Worm (Caenorhabditis elegans): ENCODE measurements around the gene C12D12.1.

The C12D12.1 gene

ce11 chrX:3498953-3499352 lies at the start of gene C12D12.1:
Gene C12D12.1 (plus strand): TSS chrX:3499253.
- TF ChIP-seq aly-1 (tag; optimal IDR thresholded peaks at IDR 0.05) = no peak
- no peak for TF ChIP-seq ama-1 (optimal IDR thresholded peaks at IDR 0.05)
- TF ChIP-seq F13C5.2 (tag; optimal IDR thresholded peaks at IDR 0.05) = no peak
- TF ChIP-seq B0310.2 (tag; optimal IDR thresholded peaks at IDR 0.05) = no peak
- TF ChIP-seq tbx-37 (GFP tag; conservative IDR thresholded peaks at IDR 0.05) = no peak

- TF ChIP-seq hmg-4 (GFP tag; optimal IDR thresholded peaks at IDR 0.05) (no peak), hmbx-1 (tag; optimal IDR thresholded peaks at IDR 0.05) (no peak), F13C5.2 (tag; optimal IDR thresholded peaks at IDR 0.05) (no peak), flt-1 (GFP tag; IDR thresholded peaks at IDR 0.05) (no peak), hnd-1 (tag; optimal IDR thresholded peaks at IDR 0.05) (no peak), aly-1 (tag; optimal IDR thresholded peaks at IDR 0.05) (no peak), pes-1 (GFP tag; IDR thresholded peaks at IDR 0.05) (no peak), ama-1 (optimal IDR thresholded peaks at IDR 0.05) (no peak), sea-1 (GFP tag; conservative IDR thresholded peaks at IDR 0.05) (no peak), scrt-1 (GFP tag; IDR thresholded peaks at IDR 0.05) (no peak), tbx-37 (GFP tag; conservative IDR thresholded peaks at IDR 0.05) (no peak), ceh-36 (tag; optimal IDR thresholded peaks at IDR 0.05) (no peak), B0310.2 (tag; optimal IDR thresholded peaks at IDR 0.05) (no peak), ets-7 (tag; optimal IDR thresholded peaks at IDR 0.05) (no peak), ceh-13 (GFP tag; optimal IDR thresholded peaks at IDR 0.05) (no peak), tbx-11 (GFP tag; IDR thresholded peaks at IDR 0.05) (no peak), tra-4 (tag; optimal IDR thresholded peaks at IDR 0.05) (no peak)
Measured at ce11 chrX:3451122-3451521, 47.9 kb upstream of the C12D12.1 start, which contains the start of gene ZK813.5. Gene ZK813.5 (minus strand): TSS chrX:3451222.

DNA sequence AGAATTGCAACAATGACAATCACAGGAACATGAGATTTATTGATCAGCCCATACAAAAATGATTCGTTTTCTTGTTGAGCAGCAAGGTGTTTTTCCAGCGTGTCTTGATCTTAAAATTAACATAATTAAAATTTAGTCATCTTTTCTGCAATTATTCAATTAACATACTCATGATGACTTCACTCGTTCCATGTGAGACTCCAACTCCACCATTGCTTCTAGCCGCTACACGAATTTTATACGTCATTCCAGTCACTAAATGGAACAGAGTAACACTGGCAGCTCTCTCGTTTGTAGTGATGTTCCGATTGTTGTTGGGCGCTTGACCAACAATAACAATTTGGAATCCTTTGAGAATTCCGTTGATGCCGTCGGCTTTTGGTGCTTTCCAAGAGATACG lies 45.2 kb upstream of the C12D12.1 start:
- TF ChIP-seq hmbx-1 (tag; optimal IDR thresholded peaks at IDR 0.05) = no peak
- no peak for TF ChIP-seq F13C5.2 (tag; optimal IDR thresholded peaks at IDR 0.05)
- TF ChIP-seq pes-1 (GFP tag; IDR thresholded peaks at IDR 0.05) = no peak
- TF ChIP-seq sea-1 (GFP tag; conservative IDR thresholded peaks at IDR 0.05) = no peak
- no peak for TF ChIP-seq tbx-11 (GFP tag; IDR thresholded peaks at IDR 0.05)
- no peak for TF ChIP-seq tbx-37 (GFP tag; conservative IDR thresholded peaks at IDR 0.05)
- no peak for TF ChIP-seq scrt-1 (GFP tag; IDR thresholded peaks at IDR 0.05)
- TF ChIP-seq tra-4 (tag; optimal IDR thresholded peaks at IDR 0.05) = no peak
- TF ChIP-seq hnd-1 (tag; optimal IDR thresholded peaks at IDR 0.05) = no peak
- no peak for TF ChIP-seq flt-1 (GFP tag; IDR thresholded peaks at IDR 0.05)
- no peak for TF ChIP-seq B0310.2 (tag; optimal IDR thresholded peaks at IDR 0.05)
- no peak for TF ChIP-seq hmg-4 (GFP tag; optimal IDR thresholded peaks at IDR 0.05)
- TF ChIP-seq ceh-36 (tag; optimal IDR thresholded peaks at IDR 0.05) = no peak
- TF ChIP-seq ets-7 (tag; optimal IDR thresholded peaks at IDR 0.05) = no peak
- no peak for TF ChIP-seq aly-1 (tag; optimal IDR thresholded peaks at IDR 0.05)

DNA sequence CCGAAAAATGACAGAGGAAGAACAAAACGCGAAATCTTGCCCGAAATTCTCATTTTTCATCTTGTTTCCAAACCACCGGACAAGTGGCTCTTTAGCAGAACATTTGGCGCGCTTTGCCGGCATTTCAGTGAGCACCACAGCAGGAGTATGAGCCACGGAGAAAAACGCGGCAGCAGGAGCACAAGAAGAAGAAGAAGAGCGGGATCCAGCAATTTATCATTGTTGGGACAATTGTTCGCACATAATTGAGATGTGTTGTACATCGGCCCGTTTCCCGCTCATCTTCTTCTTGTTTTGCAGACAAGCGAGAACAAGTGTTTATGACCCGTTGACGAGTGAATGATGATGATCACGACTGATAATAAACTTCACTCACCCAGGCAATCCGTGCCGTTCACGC lies 43.5 kb upstream of the C12D12.1 start:
- TF ChIP-seq F13C5.2 (tag; optimal IDR thresholded peaks at IDR 0.05) (no peak), tra-4 (tag; optimal IDR thresholded peaks at IDR 0.05) (no peak), pes-1 (GFP tag; IDR thresholded peaks at IDR 0.05) (no peak), hmg-4 (GFP tag; optimal IDR thresholded peaks at IDR 0.05) (no peak), tbx-11 (GFP tag; IDR thresholded peaks at IDR 0.05) (no peak), tbx-37 (GFP tag; conservative IDR thresholded peaks at IDR 0.05) (no peak), flt-1 (GFP tag; IDR thresholded peaks at IDR 0.05) (no peak), scrt-1 (GFP tag; IDR thresholded peaks at IDR 0.05) (no peak), ceh-36 (tag; optimal IDR thresholded peaks at IDR 0.05) (no peak), aly-1 (tag; optimal IDR thresholded peaks at IDR 0.05) (no peak), sea-1 (GFP tag; conservative IDR thresholded peaks at IDR 0.05) (no peak), hmbx-1 (tag; optimal IDR thresholded peaks at IDR 0.05) (no peak), ceh-13 (GFP tag; optimal IDR thresholded peaks at IDR 0.05) (no peak), B0310.2 (tag; optimal IDR thresholded peaks at IDR 0.05) (no peak), hnd-1 (tag; optimal IDR thresholded peaks at IDR 0.05) (no peak), ets-7 (tag; optimal IDR thresholded peaks at IDR 0.05) (no peak)

DNA sequence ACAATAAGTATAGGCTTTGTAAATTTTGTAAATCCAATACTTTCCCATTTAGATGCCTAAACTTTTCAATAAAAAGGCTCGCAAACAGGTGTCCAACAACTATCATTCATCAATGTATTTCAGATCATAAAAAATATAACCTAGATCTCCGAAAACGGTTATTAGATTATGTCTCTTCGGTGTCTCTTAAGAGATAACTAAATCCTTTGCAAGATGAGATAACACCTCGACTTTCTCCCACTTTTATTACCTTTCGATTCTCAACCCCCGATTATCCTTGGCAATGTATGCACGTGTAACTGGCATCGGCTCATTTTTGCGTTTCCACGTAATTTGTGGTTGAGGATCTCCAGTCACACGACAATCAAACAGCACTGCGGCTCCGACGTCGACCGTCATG lies 37.0 kb upstream of the C12D12.1 start:
- TF ChIP-seq tbx-11 (GFP tag; IDR thresholded peaks at IDR 0.05) (no peak), B0310.2 (tag; optimal IDR thresholded peaks at IDR 0.05) (no peak), ceh-13 (GFP tag; optimal IDR thresholded peaks at IDR 0.05) (no peak), ama-1 (optimal IDR thresholded peaks at IDR 0.05) (no peak), hmg-4 (GFP tag; optimal IDR thresholded peaks at IDR 0.05) (no peak), pes-1 (GFP tag; IDR thresholded peaks at IDR 0.05) (no peak), F13C5.2 (tag; optimal IDR thresholded peaks at IDR 0.05) (no peak), tbx-37 (GFP tag; conservative IDR thresholded peaks at IDR 0.05) (no peak), hmbx-1 (tag; optimal IDR thresholded peaks at IDR 0.05) (no peak), ets-7 (tag; optimal IDR thresholded peaks at IDR 0.05) (no peak), scrt-1 (GFP tag; IDR thresholded peaks at IDR 0.05) (no peak)

DNA sequence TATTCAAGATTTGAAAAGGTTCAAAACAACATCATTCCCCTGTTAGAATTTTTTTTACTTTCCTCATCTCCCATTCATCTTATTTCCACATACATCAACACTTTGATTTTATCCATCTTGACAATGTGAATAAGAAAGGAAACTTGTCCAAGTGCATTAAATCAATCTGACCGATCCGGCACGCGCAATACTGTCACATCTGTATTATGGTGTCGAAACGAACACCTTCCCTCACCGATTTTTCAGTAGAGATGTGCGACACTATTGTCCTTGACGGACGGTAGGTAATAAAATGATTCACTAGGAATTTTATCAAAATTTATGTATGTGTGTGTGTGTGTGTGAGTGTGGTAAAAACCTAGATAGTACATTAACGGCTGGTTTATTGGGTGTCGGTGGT lies 35.2 kb upstream of the C12D12.1 start:
- TF ChIP-seq ceh-13 (GFP tag; optimal IDR thresholded peaks at IDR 0.05) (no peak), ama-1 (optimal IDR thresholded peaks at IDR 0.05) (no peak), pes-1 (GFP tag; IDR thresholded peaks at IDR 0.05) (no peak), scrt-1 (GFP tag; IDR thresholded peaks at IDR 0.05) (no peak)

ce11 chrX:3464309-3465038 lies 34.6 kb upstream of the C12D12.1 start:
- no peak for TF ChIP-seq pes-1 (GFP tag; IDR thresholded peaks at IDR 0.05)
- no peak for TF ChIP-seq ceh-36 (tag; optimal IDR thresholded peaks at IDR 0.05)
- no peak for TF ChIP-seq hmg-4 (GFP tag; optimal IDR thresholded peaks at IDR 0.05)
- TF ChIP-seq sea-1 (GFP tag; conservative IDR thresholded peaks at IDR 0.05) = no peak
- TF ChIP-seq ama-1 (optimal IDR thresholded peaks at IDR 0.05) = no peak
- no peak for TF ChIP-seq hmbx-1 (tag; optimal IDR thresholded peaks at IDR 0.05)
- TF ChIP-seq ceh-13 (GFP tag; optimal IDR thresholded peaks at IDR 0.05) = no peak
- no peak for TF ChIP-seq B0310.2 (tag; optimal IDR thresholded peaks at IDR 0.05)
- no peak for TF ChIP-seq tbx-37 (GFP tag; conservative IDR thresholded peaks at IDR 0.05)
- TF ChIP-seq ets-7 (tag; optimal IDR thresholded peaks at IDR 0.05) = no peak
- TF ChIP-seq hnd-1 (tag; optimal IDR thresholded peaks at IDR 0.05) = no peak
